Fruit fly (Drosophila melanogaster) whole organism, embryonic: ENCODE data around the gene CG46308.

ENCODE experiments used
- Aef1 ChIP-seq: fragments of 200-800 bp; sonication (Bioruptor generic); IDR thresholded peaks from 3 replicates; pipeline ENCODE4 v1.3.6; 2022; ENCODE audit warnings: missing biosample characterization, missing genetic modification characterization
- Antp ChIP-seq: fragments of 200-800 bp; sonication (Bioruptor generic); optimal IDR thresholded peaks from 3 replicates; lab custom pipeline; 2016; ENCODE audit warnings: missing biosample characterization, missing genetic modification characterization
- Atf6 ChIP-seq: fragments of 200-800 bp; sonication (Bioruptor generic); IDR thresholded peaks from 2 replicates; pipeline ENCODE4 v1.3.6; 2022; ENCODE audit warnings: missing biosample characterization, missing genetic modification characterization
- CG10321 ChIP-seq: fragments of 200-800 bp; sonication (Bioruptor generic); IDR thresholded peaks from 2 replicates; pipeline ENCODE4 v1.3.6; 2022; ENCODE audit warnings: missing biosample characterization, missing genetic modification characterization
- CG12071 ChIP-seq: fragments of 200-800 bp; sonication (Bioruptor generic); optimal IDR thresholded peaks from 3 replicates; lab custom pipeline; 2018; ENCODE audit warnings: missing biosample characterization, mild to moderate bottlenecking, missing genetic modification characterization
- CG14710 ChIP-seq: fragments of 200-800 bp; sonication (Bioruptor generic); optimal IDR thresholded peaks from 3 replicates; lab custom pipeline; 2019; ENCODE audit warnings: missing biosample characterization, mild to moderate bottlenecking, missing genetic modification characterization, moderate library complexity
- CG17186 ChIP-seq: fragments of 200-800 bp; sonication (Bioruptor generic); optimal IDR thresholded peaks from 3 replicates; lab custom pipeline; 2017; ENCODE audit warnings: missing biosample characterization, missing genetic modification reagents, missing genetic modification characterization
- CG17912 ChIP-seq: fragments of 200-800 bp; sonication (Bioruptor generic); optimal IDR thresholded peaks from 2 replicates; lab custom pipeline; 2018; ENCODE audit warnings: missing biosample characterization, mild to moderate bottlenecking, missing genetic modification characterization
- CG2120 ChIP-seq: fragments of 200-800 bp; sonication (Bioruptor generic); optimal IDR thresholded peaks from 3 replicates; lab custom pipeline; 2016; ENCODE audit warnings: missing biosample characterization, missing genetic modification characterization
- CG2199 ChIP-seq: fragments of 200-800 bp; sonication (Bioruptor generic); IDR thresholded peaks from 3 replicates; pipeline ENCODE4 v1.3.6; 2022; ENCODE audit warnings: missing biosample characterization, missing genetic modification characterization
- CG4328 ChIP-seq: fragments of 200-800 bp; sonication (Bioruptor generic); optimal IDR thresholded peaks from 3 replicates; lab custom pipeline; 2017; ENCODE audit warnings: missing biosample characterization, missing genetic modification reagents, missing genetic modification characterization
- CG6813 ChIP-seq: fragments of 200-800 bp; sonication (Bioruptor generic); optimal IDR thresholded peaks from 2 replicates; lab custom pipeline; 2017; ENCODE audit warnings: missing biosample characterization, missing genetic modification characterization, mild to moderate bottlenecking, moderate library complexity, missing genetic modification reagents
- CG8281 ChIP-seq: fragments of 200-800 bp; sonication (Bioruptor generic); optimal IDR thresholded peaks from 2 replicates; lab custom pipeline; 2018; ENCODE audit warnings: missing biosample characterization, mild to moderate bottlenecking, missing genetic modification characterization, moderate library complexity
- CkIIα-i1 ChIP-seq: fragments of 200-800 bp; sonication (Bioruptor generic); IDR thresholded peaks from 2 replicates; pipeline ENCODE4 v1.3.6; 2022; ENCODE audit warnings: missing biosample characterization, missing genetic modification characterization
- D ChIP-seq, 2 experiments: fragments of 200-800 bp in 1 of 2; fragments of >200 bp in 1 of 2; sonication (Bioruptor generic) in 1 of 2; optimal IDR thresholded peaks; 2 replicates in 1 of 2; 3 replicates in 1 of 2; lab custom pipeline; 2017; ENCODE audit warnings: mild to moderate bottlenecking in 1 of 2, missing biosample characterization in 1 of 2, missing genetic modification characterization in 1 of 2, missing genetic modification reagents in 1 of 2
- Deaf1 ChIP-seq: fragments of 200-800 bp; optimal IDR thresholded peaks from 3 replicates; lab custom pipeline; 2019; ENCODE audit warnings: missing biosample characterization, mild to moderate bottlenecking, missing genetic modification characterization, moderate library complexity
- Doc3 ChIP-seq: fragments of 200-800 bp; sonication (Bioruptor generic); IDR thresholded peaks from 3 replicates; pipeline ENCODE4 v1.3.6; 2022; ENCODE audit warnings: missing biosample characterization, missing genetic modification characterization; ENCODE audit not compliant: partially characterized antibody
- Dref ChIP-seq: fragments of 200-800 bp; sonication (Bioruptor generic); IDR thresholded peaks from 2 replicates; pipeline ENCODE4 v1.3.6; 2022; ENCODE audit warnings: missing biosample characterization, missing genetic modification characterization
- Hey ChIP-seq: fragments of 200-800 bp; sonication (Bioruptor generic); optimal IDR thresholded peaks from 3 replicates; lab custom pipeline; 2018; ENCODE audit warnings: missing biosample characterization, mild to moderate bottlenecking, missing genetic modification characterization
- HmgD ChIP-seq: fragments of 200-800 bp; sonication (Bioruptor generic); optimal IDR thresholded peaks from 3 replicates; lab custom pipeline; 2016; ENCODE audit warnings: missing biosample characterization, missing genetic modification characterization
- Hmx ChIP-seq: fragments of 200-800 bp; sonication (Bioruptor generic); optimal IDR thresholded peaks from 2 replicates; lab custom pipeline; 2016; ENCODE audit warnings: missing biosample characterization, missing genetic modification characterization
- MTF-1 ChIP-seq: fragments of 200-800 bp; sonication (Bioruptor generic); optimal IDR thresholded peaks from 2 replicates; lab custom pipeline; 2018; ENCODE audit warnings: missing biosample characterization, mild to moderate bottlenecking, missing genetic modification characterization, borderline replicate concordance
- Mad ChIP-seq: fragments of 200-800 bp; sonication (Bioruptor generic); optimal IDR thresholded peaks from 2 replicates; lab custom pipeline; 2016; ENCODE audit warnings: missing biosample characterization, missing genetic modification characterization
- Nf-YC ChIP-seq: fragments of 200-800 bp; optimal IDR thresholded peaks from 3 replicates; lab custom pipeline; 2019; ENCODE audit warnings: missing biosample characterization, mild to moderate bottlenecking, missing genetic modification characterization, moderate library complexity
- Ptx1 ChIP-seq: fragments of 200-800 bp; sonication (Bioruptor generic); IDR thresholded peaks from 2 replicates; pipeline ENCODE4 v1.3.6; 2022; ENCODE audit warnings: missing biosample characterization, missing genetic modification characterization
- Side ChIP-seq: fragments of 200-800 bp; sonication (Bioruptor generic); optimal IDR thresholded peaks from 2 replicates; lab custom pipeline; 2016; ENCODE audit warnings: missing biosample characterization, missing genetic modification characterization
- Sox102F ChIP-seq: fragments of 200-800 bp; sonication (Bioruptor generic); optimal IDR thresholded peaks from 2 replicates; lab custom pipeline; 2018; ENCODE audit warnings: missing biosample characterization, mild to moderate bottlenecking, missing genetic modification characterization, moderate library complexity
- Spps ChIP-seq: fragments of 200-800 bp; sonication (Bioruptor generic); optimal IDR thresholded peaks from 2 replicates; lab custom pipeline; 2018; ENCODE audit warnings: missing biosample characterization, mild to moderate bottlenecking, missing genetic modification characterization
- YL-1 ChIP-seq: fragments of 200-800 bp; sonication (Bioruptor generic); optimal IDR thresholded peaks from 3 replicates; lab custom pipeline; 2017; ENCODE audit warnings: missing biosample characterization, mild to moderate bottlenecking, missing genetic modification characterization
- al ChIP-seq: fragments of 200-800 bp; sonication (Bioruptor generic); IDR thresholded peaks from 2 replicates; pipeline ENCODE4 v1.3.6; 2022; ENCODE audit warnings: missing biosample characterization, missing genetic modification characterization
- bbx ChIP-seq: fragments of 200-800 bp; sonication (Bioruptor generic); IDR thresholded peaks from 2 replicates; pipeline ENCODE4 v1.3.6; 2022; ENCODE audit warnings: missing biosample characterization, missing genetic modification characterization; ENCODE audit not compliant: partially characterized antibody
- chm ChIP-seq: fragments of 200-800 bp; sonication (Bioruptor generic); IDR thresholded peaks from 2 replicates; pipeline ENCODE4 v1.3.6; 2022; ENCODE audit warnings: missing biosample characterization, missing genetic modification characterization
- esg ChIP-seq: fragments of 200-800 bp; sonication (Bioruptor generic); conservative IDR thresholded peaks from 2 replicates; pipeline ENCODE4 v1.3.6; 2022; ENCODE audit warnings: missing biosample characterization, missing genetic modification characterization
- ewg ChIP-seq: fragments of 200-800 bp; sonication (Bioruptor generic); optimal IDR thresholded peaks from 3 replicates; lab custom pipeline; 2017; ENCODE audit warnings: mild to moderate bottlenecking, missing biosample characterization, missing genetic modification reagents, missing genetic modification characterization
- eyg ChIP-seq: fragments of 200-800 bp; sonication (Bioruptor generic); optimal IDR thresholded peaks from 3 replicates; lab custom pipeline; 2016; ENCODE audit warnings: missing biosample characterization, missing genetic modification characterization
- fd96Cb ChIP-seq: fragments of 200-800 bp; sonication (Bioruptor generic); optimal IDR thresholded peaks from 2 replicates; lab custom pipeline; 2018; ENCODE audit warnings: missing biosample characterization, mild to moderate bottlenecking, missing genetic modification characterization, moderate library complexity
- ftz-f1 ChIP-seq: fragments of 200-800 bp; sonication (Bioruptor generic); optimal IDR thresholded peaks from 2 replicates; lab custom pipeline; 2016; ENCODE audit warnings: missing biosample characterization, missing genetic modification characterization
- gce ChIP-seq: fragments of 200-800 bp; sonication (Bioruptor generic); IDR thresholded peaks from 3 replicates; pipeline ENCODE4 v1.3.6; 2022; ENCODE audit warnings: missing biosample characterization, missing genetic modification characterization
- gem ChIP-seq: fragments of 200-800 bp; sonication (Bioruptor generic); optimal IDR thresholded peaks from 2 replicates; lab custom pipeline; 2019; ENCODE audit warnings: missing biosample characterization, mild to moderate bottlenecking, missing genetic modification characterization, moderate library complexity
- hb ChIP-seq: fragments of 200-800 bp; sonication (Bioruptor generic); IDR thresholded peaks from 3 replicates; pipeline ENCODE4 v1.3.6; 2022; ENCODE audit warnings: missing biosample characterization, missing genetic modification characterization; ENCODE audit not compliant: partially characterized antibody
- her ChIP-seq: fragments of 200-800 bp; sonication (Bioruptor generic); optimal IDR thresholded peaks from 2 replicates; lab custom pipeline; 2016; ENCODE audit warnings: missing biosample characterization, missing genetic modification characterization
- nerfin-1 ChIP-seq: fragments of 200-800 bp; sonication (Bioruptor generic); optimal IDR thresholded peaks from 3 replicates; lab custom pipeline; 2019; ENCODE audit warnings: missing biosample characterization, mild to moderate bottlenecking, missing genetic modification characterization, moderate library complexity
- nmo ChIP-seq: fragments of 200-800 bp; sonication (Bioruptor generic); optimal IDR thresholded peaks from 2 replicates; lab custom pipeline; 2018; ENCODE audit warnings: missing biosample characterization, mild to moderate bottlenecking, missing genetic modification characterization, moderate library complexity
- nom ChIP-seq: fragments of 200-800 bp; sonication (Bioruptor generic); optimal IDR thresholded peaks from 2 replicates; lab custom pipeline; 2017; ENCODE audit warnings: missing biosample characterization, missing genetic modification characterization, mild to moderate bottlenecking, moderate library complexity, missing genetic modification reagents
- psq ChIP-seq: fragments of 200-800 bp; sonication (Bioruptor generic); optimal IDR thresholded peaks from 2 replicates; lab custom pipeline; 2017; ENCODE audit warnings: missing biosample characterization, missing genetic modification characterization
- run ChIP-seq: fragments of 200-800 bp; sonication (Bioruptor generic); optimal IDR thresholded peaks from 3 replicates; lab custom pipeline; 2018; ENCODE audit warnings: missing biosample characterization, mild to moderate bottlenecking, missing genetic modification characterization
- sens-2 ChIP-seq: fragments of 200-800 bp; sonication (Bioruptor generic); IDR thresholded peaks from 2 replicates; pipeline ENCODE4 v1.3.6; 2022; ENCODE audit warnings: missing biosample characterization, missing genetic modification characterization
- sisA ChIP-seq: fragments of 200-800 bp; sonication (Bioruptor generic); IDR thresholded peaks from 2 replicates; pipeline ENCODE4 v1.3.6; 2022; ENCODE audit warnings: missing biosample characterization, missing genetic modification characterization
- sna ChIP-seq: fragments of 200-800 bp; sonication (Bioruptor generic); IDR thresholded peaks from 2 replicates; pipeline ENCODE4 v1.3.6; 2022; ENCODE audit warnings: missing biosample characterization, missing genetic modification characterization; ENCODE audit not compliant: partially characterized antibody

CG46308 gene

DNA sequence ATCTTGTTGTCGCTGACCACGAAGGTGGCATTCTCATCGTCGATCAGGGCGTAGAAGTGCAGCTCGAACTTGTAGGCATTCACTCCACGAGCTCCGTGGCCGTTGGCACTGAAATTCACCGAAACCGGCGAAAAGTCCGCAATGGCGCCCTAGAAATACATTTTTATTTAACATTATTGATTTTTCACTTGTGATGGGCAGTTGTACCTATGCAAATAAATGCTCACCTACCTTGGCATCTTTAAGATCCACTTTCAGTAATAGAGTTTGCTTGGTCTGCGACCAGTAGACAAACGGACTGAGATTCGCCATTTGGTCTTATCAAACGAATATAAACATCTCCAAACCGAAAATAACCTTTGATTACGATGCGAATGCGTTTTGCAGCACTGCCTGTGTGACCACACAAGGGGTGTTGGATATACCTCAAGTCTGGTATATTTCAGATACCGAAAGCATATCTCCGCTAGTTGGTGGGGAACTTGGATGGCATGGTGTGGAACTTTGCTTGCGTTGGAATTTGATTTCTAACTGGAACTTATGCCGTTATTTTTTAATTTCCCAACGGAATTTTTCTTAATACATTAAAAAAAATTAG, 16.2 kb upstream of the CG46308 start, which contains the start of gene Hacd2 (continued):
- TF ChIP-seq CG14710 (tag; lab: Kevin White, UChicago) (no peak), Side (GFP tag; lab: Kevin White, UChicago) (no peak), CkIIα-i1 (no peak), bbx (GFP tag; lab: Robert Waterston, UW) (peak; percentile 30; the same call in 1 of the 2 replicates), sens-2 (GFP tag; lab: Robert Waterston, UW) (no peak), Sox102F (no peak), CG4328 (no peak), Spps (no peak), Hey (tag; lab: Kevin White, UChicago) (no peak), fd96Cb (tag; lab: Kevin White, UChicago) (no peak), Doc3 (GFP tag; lab: Robert Waterston, UW) (no peak), al (peak; percentile 14; the same call in 1 of the 2 replicates), hb (GFP tag; lab: Robert Waterston, UW) (no peak), eyg (GFP tag; lab: Kevin White, UChicago) (no peak), CG2120 (GFP tag; lab: Kevin White, UChicago) (peak; percentile 47), chm (GFP tag; lab: Robert Waterston, UW) (no peak), YL-1 (GFP tag; lab: Kevin White, UChicago) (peak; percentile 77), nerfin-1 (tag; lab: Kevin White, UChicago) (no peak), nom (GFP tag; lab: Kevin White, UChicago) (no peak), her (peak; percentile 39), sisA (GFP tag; lab: Robert Waterston, UW) (no peak), gce (GFP tag; lab: Robert Waterston, UW) (no peak), sna (GFP tag; lab: Robert Waterston, UW) (peak; percentile 13; the same call in 1 of the 2 replicates), Dref (GFP tag; lab: Robert Waterston, UW) (peak; percentile 39), Aef1 (GFP tag; lab: Robert Waterston, UW) (no peak), Hmx (no peak), Ptx1 (GFP tag; lab: Robert Waterston, UW) (no peak), CG6813 (no peak), Antp (peak; percentile 38), ewg (GFP tag; lab: Kevin White, UChicago) (no peak), CG12071 (GFP tag; lab: Kevin White, UChicago) (no peak), psq (GFP tag; lab: Kevin White, UChicago) (no peak), gem (tag; lab: Kevin White, UChicago) (no peak), CG10321 (GFP tag; lab: Robert Waterston, UW) (no peak), ftz-f1 (GFP tag; lab: Kevin White, UChicago) (peak; percentile 36), CG17186 (GFP tag; lab: Kevin White, UChicago) (peak; percentile 43), HmgD (GFP tag; lab: Kevin White, UChicago) (peak; percentile 72), Nf-YC (no peak), run (tag; lab: Kevin White, UChicago) (no peak), Mad (peak; percentile 25), CG17912 (no peak), D (optimal IDR thresholded peaks at IDR 0.05; lab: Kevin White, UChicago) (no peak), D (GFP tag; optimal IDR thresholded peaks at IDR 0.05; lab: Kevin White, UChicago) (no peak), MTF-1 (GFP tag; lab: Kevin White, UChicago) (no peak), Deaf1 (tag; lab: Kevin White, UChicago) (no peak), Atf6 (no peak), esg (GFP tag; lab: Robert Waterston, UW) (no peak), CG8281 (tag; lab: Kevin White, UChicago) (no peak), CG2199 (GFP tag; lab: Robert Waterston, UW) (peak; percentile 76; the same call in 2 of the 3 replicates), nmo (GFP tag; lab: Kevin White, UChicago) (peak; percentile 58)
